Fruit fly (Drosophila melanogaster) whole organism, embryonic: Measurements from ENCODE around the gene Ythdf.

ENCODE experiments used
- Asciz ChIP-seq: fragments of 200-800 bp; sonication (Bioruptor generic); optimal IDR thresholded peaks from 2 replicates; lab custom pipeline; 2017; ENCODE audit warnings: missing biosample characterization, mild to moderate bottlenecking, missing genetic modification characterization, missing genetic modification reagents
- CG1024 ChIP-seq: fragments of 200-800 bp; sonication (Bioruptor generic); IDR thresholded peaks from 2 replicates; pipeline ENCODE4 v1.3.6; 2022; ENCODE audit warnings: missing biosample characterization, missing genetic modification characterization
- CG10267 ChIP-seq: fragments of 200-800 bp; sonication (Bioruptor generic); optimal IDR thresholded peaks from 2 replicates; lab custom pipeline; 2018; ENCODE audit warnings: missing biosample characterization, mild to moderate bottlenecking, missing genetic modification characterization, moderate library complexity
- CG13624 ChIP-seq: fragments of 200-800 bp; sonication (Bioruptor generic); optimal IDR thresholded peaks from 2 replicates; lab custom pipeline; 2016; ENCODE audit warnings: missing biosample characterization, missing genetic modification characterization
- CG17186 ChIP-seq: fragments of 200-800 bp; sonication (Bioruptor generic); optimal IDR thresholded peaks from 3 replicates; lab custom pipeline; 2017; ENCODE audit warnings: missing biosample characterization, missing genetic modification reagents, missing genetic modification characterization
- CG17612 ChIP-seq: fragments of 200-800 bp; sonication (Bioruptor generic); IDR thresholded peaks from 2 replicates; pipeline ENCODE4 v1.3.6; 2022; ENCODE audit warnings: missing biosample characterization, missing genetic modification characterization
- CG17829 ChIP-seq: fragments of 200-800 bp; optimal IDR thresholded peaks from 2 replicates; lab custom pipeline; 2019; ENCODE audit warnings: missing biosample characterization, mild to moderate bottlenecking, missing genetic modification characterization, moderate library complexity
- CG18262 ChIP-seq: fragments of 200-800 bp; optimal IDR thresholded peaks from 3 replicates; lab custom pipeline; 2019; ENCODE audit warnings: missing biosample characterization, mild to moderate bottlenecking, missing genetic modification characterization, moderate library complexity
- CG2889 ChIP-seq: fragments of 200-800 bp; sonication (Bioruptor generic); IDR thresholded peaks from 3 replicates; pipeline ENCODE4 v1.3.6; 2022; ENCODE audit warnings: missing biosample characterization, missing genetic modification characterization
- CG34376 ChIP-seq: fragments of 200-800 bp; sonication (Bioruptor generic); optimal IDR thresholded peaks from 2 replicates; lab custom pipeline; 2018; ENCODE audit warnings: missing biosample characterization, mild to moderate bottlenecking, missing genetic modification characterization
- CG4424 ChIP-seq: fragments of 200-800 bp; sonication (Bioruptor generic); optimal IDR thresholded peaks from 3 replicates; lab custom pipeline; 2016; ENCODE audit warnings: missing biosample characterization, missing genetic modification characterization
- CG7839 ChIP-seq: fragments of 200-800 bp; sonication (Bioruptor generic); optimal IDR thresholded peaks from 3 replicates; lab custom pipeline; 2018; ENCODE audit warnings: missing biosample characterization, mild to moderate bottlenecking, missing genetic modification characterization, moderate library complexity
- CG8478 ChIP-seq: fragments of >200 bp; optimal IDR thresholded peaks from 2 replicates; lab custom pipeline; 2018
- CHES-1-like ChIP-seq: fragments of 200-800 bp; sonication (Bioruptor generic); optimal IDR thresholded peaks from 2 replicates; lab custom pipeline; 2016; ENCODE audit warnings: missing biosample characterization, missing genetic modification characterization
- CTCF ChIP-seq: fragments of 200-800 bp; sonication (Bioruptor generic); optimal IDR thresholded peaks from 2 replicates; lab custom pipeline; 2017; ENCODE audit warnings: missing biosample characterization, mild to moderate bottlenecking, missing genetic modification characterization, moderate library complexity
- CrebB ChIP-seq: fragments of 200-800 bp; sonication (Bioruptor generic); optimal IDR thresholded peaks from 3 replicates; lab custom pipeline; 2018; ENCODE audit warnings: missing biosample characterization, mild to moderate bottlenecking, missing genetic modification characterization
- Dbx ChIP-seq: fragments of 200-800 bp; sonication (Bioruptor generic); IDR thresholded peaks from 3 replicates; pipeline ENCODE4 v1.3.6; 2022; ENCODE audit warnings: missing biosample characterization, missing genetic modification characterization
- Doc2 ChIP-seq: fragments of 200-800 bp; sonication (Bioruptor generic); IDR thresholded peaks from 2 replicates; pipeline ENCODE4 v1.3.6; 2022; ENCODE audit warnings: missing biosample characterization, missing genetic modification characterization
- Dp ChIP-seq: fragments of 200-800 bp; sonication (Bioruptor generic); optimal IDR thresholded peaks from 2 replicates; lab custom pipeline; 2018; ENCODE audit warnings: missing biosample characterization, mild to moderate bottlenecking, missing genetic modification characterization, moderate library complexity
- E2f2 ChIP-seq: fragments of 200-800 bp; sonication (Bioruptor generic); IDR thresholded peaks from 2 replicates; pipeline ENCODE4 v1.3.6; 2022; ENCODE audit warnings: missing biosample characterization, missing genetic modification characterization
- Elba2 ChIP-seq: fragments of 200-800 bp; sonication (Bioruptor generic); optimal IDR thresholded peaks from 3 replicates; lab custom pipeline; 2016; ENCODE audit warnings: missing biosample characterization, missing genetic modification characterization
- Fer1 ChIP-seq: fragments of 200-800 bp; sonication (Bioruptor generic); optimal IDR thresholded peaks from 2 replicates; lab custom pipeline; 2017; ENCODE audit warnings: missing biosample characterization, mild to moderate bottlenecking, missing genetic modification characterization
- Gug ChIP-seq: fragments of 200-800 bp; sonication (Bioruptor generic); IDR thresholded peaks from 4 replicates; pipeline ENCODE4 v1.3.6; 2022; ENCODE audit warnings: missing biosample characterization, missing genetic modification characterization
- HHEX ChIP-seq: fragments of 200-800 bp; sonication (Bioruptor generic); optimal IDR thresholded peaks from 3 replicates; lab custom pipeline; 2017; ENCODE audit warnings: missing biosample characterization, mild to moderate bottlenecking, missing genetic modification characterization, missing genetic modification reagents
- Kr ChIP-seq: fragments of 200-800 bp; sonication (Bioruptor generic); optimal IDR thresholded peaks from 2 replicates; lab custom pipeline; 2017; ENCODE audit warnings: missing biosample characterization, mild to moderate bottlenecking, missing genetic modification characterization
- MBD-R2 ChIP-seq: fragments of 200-800 bp; sonication (Bioruptor generic); IDR thresholded peaks from 2 replicates; pipeline ENCODE4 v1.3.6; 2022; ENCODE audit warnings: missing biosample characterization, missing genetic modification characterization
- MESR4 ChIP-seq: fragments of 200-800 bp; sonication (Bioruptor generic); optimal IDR thresholded peaks from 2 replicates; lab custom pipeline; 2018; ENCODE audit warnings: missing biosample characterization, mild to moderate bottlenecking, missing genetic modification characterization, moderate library complexity
- Mad ChIP-seq: fragments of 200-800 bp; sonication (Bioruptor generic); optimal IDR thresholded peaks from 2 replicates; lab custom pipeline; 2016; ENCODE audit warnings: missing biosample characterization, missing genetic modification characterization
- Med ChIP-seq: fragments of 200-800 bp; sonication (Bioruptor generic); peaks from one replicate; lab custom pipeline; 2016; ENCODE audit warnings: missing biosample characterization, missing genetic modification characterization, mild to moderate bottlenecking, inconsistent platforms, moderate library complexity
- Myb ChIP-seq: fragments of 200-800 bp; sonication (Bioruptor generic); optimal IDR thresholded peaks from 2 replicates; lab custom pipeline; 2016; ENCODE audit warnings: missing biosample characterization, missing genetic modification characterization
- Poxn ChIP-seq: fragments of 200-800 bp; sonication (Bioruptor generic); IDR thresholded peaks from 2 replicates; pipeline ENCODE4 v1.3.6; 2022; ENCODE audit warnings: missing biosample characterization, missing genetic modification characterization
- Sin3A ChIP-seq: fragments of >200 bp; optimal IDR thresholded peaks from 2 replicates; lab custom pipeline; 2018
- YL-1 ChIP-seq: fragments of 200-800 bp; sonication (Bioruptor generic); optimal IDR thresholded peaks from 3 replicates; lab custom pipeline; 2017; ENCODE audit warnings: missing biosample characterization, mild to moderate bottlenecking, missing genetic modification characterization
- ab ChIP-seq: fragments of 200-800 bp; sonication (Bioruptor generic); optimal IDR thresholded peaks from 2 replicates; lab custom pipeline; 2016; ENCODE audit warnings: missing biosample characterization, missing genetic modification characterization
- al ChIP-seq: fragments of 200-800 bp; sonication (Bioruptor generic); IDR thresholded peaks from 2 replicates; pipeline ENCODE4 v1.3.6; 2022; ENCODE audit warnings: missing biosample characterization, missing genetic modification characterization
- bbx ChIP-seq: fragments of 200-800 bp; sonication (Bioruptor generic); IDR thresholded peaks from 2 replicates; pipeline ENCODE4 v1.3.6; 2022; ENCODE audit warnings: missing biosample characterization, missing genetic modification characterization; ENCODE audit not compliant: partially characterized antibody
- chm ChIP-seq: fragments of 200-800 bp; sonication (Bioruptor generic); IDR thresholded peaks from 2 replicates; pipeline ENCODE4 v1.3.6; 2022; ENCODE audit warnings: missing biosample characterization, missing genetic modification characterization
- crp ChIP-seq, 2 experiments: fragments of 200-800 bp; sonication (Bioruptor generic); optimal IDR thresholded peaks; 2 replicates in 1 of 2; 3 replicates in 1 of 2; lab custom pipeline; 2017; ENCODE audit warnings: missing biosample characterization in 2 of 2, missing genetic modification characterization in 2 of 2, mild to moderate bottlenecking in 1 of 2, moderate library complexity in 1 of 2
- dmrt99B ChIP-seq: fragments of 200-800 bp; sonication (Bioruptor generic); optimal IDR thresholded peaks from 2 replicates; lab custom pipeline; 2018; ENCODE audit warnings: missing biosample characterization, mild to moderate bottlenecking, missing genetic modification characterization, moderate library complexity
- eyg ChIP-seq: fragments of 200-800 bp; sonication (Bioruptor generic); optimal IDR thresholded peaks from 3 replicates; lab custom pipeline; 2016; ENCODE audit warnings: missing biosample characterization, missing genetic modification characterization
- gfzf ChIP-seq: fragments of 200-800 bp; sonication (Bioruptor generic); optimal IDR thresholded peaks from 2 replicates; lab custom pipeline; 2016; ENCODE audit warnings: missing biosample characterization, mild to moderate bottlenecking, missing genetic modification characterization, moderate library complexity
- h ChIP-seq: fragments of >200 bp; optimal IDR thresholded peaks from 2 replicates; lab custom pipeline; 2017
- lmd ChIP-seq: fragments of 200-800 bp; sonication (Bioruptor generic); IDR thresholded peaks from 2 replicates; pipeline ENCODE4 v1.3.6; 2022; ENCODE audit warnings: missing biosample characterization, missing genetic modification characterization
- nau ChIP-seq: fragments of 200-800 bp; sonication (Bioruptor generic); optimal IDR thresholded peaks from 3 replicates; lab custom pipeline; 2017; ENCODE audit warnings: missing biosample characterization, mild to moderate bottlenecking, missing genetic modification characterization, missing genetic modification reagents
- nom ChIP-seq: fragments of 200-800 bp; sonication (Bioruptor generic); optimal IDR thresholded peaks from 2 replicates; lab custom pipeline; 2017; ENCODE audit warnings: missing biosample characterization, missing genetic modification characterization, mild to moderate bottlenecking, moderate library complexity, missing genetic modification reagents
- seq ChIP-seq: fragments of 200-800 bp; sonication (Bioruptor generic); IDR thresholded peaks from 2 replicates; pipeline ENCODE4 v1.3.6; 2022; ENCODE audit warnings: missing biosample characterization, missing genetic modification characterization
- sna ChIP-seq: fragments of 200-800 bp; sonication (Bioruptor generic); IDR thresholded peaks from 2 replicates; pipeline ENCODE4 v1.3.6; 2022; ENCODE audit warnings: missing biosample characterization, missing genetic modification characterization; ENCODE audit not compliant: partially characterized antibody
- tgo ChIP-seq: fragments of 200-800 bp; sonication (Bioruptor generic); IDR thresholded peaks from 3 replicates; pipeline ENCODE4 v1.3.6; 2022; ENCODE audit warnings: missing biosample characterization, missing genetic modification characterization
- tin ChIP-seq: fragments of 200-800 bp; sonication (Bioruptor generic); optimal IDR thresholded peaks from 3 replicates; lab custom pipeline; 2016; ENCODE audit warnings: missing biosample characterization, missing genetic modification characterization
- tll ChIP-seq, 2 experiments: fragments of 200-800 bp in 1 of 2; fragments of >200 bp in 1 of 2; sonication (Bioruptor generic) in 1 of 2; optimal IDR thresholded peaks; 2 replicates each; lab custom pipeline; 2017 to 2019; ENCODE audit warnings: missing biosample characterization in 2 of 2, missing genetic modification characterization in 2 of 2, mild to moderate bottlenecking in 1 of 2, moderate library complexity in 1 of 2
- unc-4 ChIP-seq: fragments of 200-800 bp; sonication (Bioruptor generic); IDR thresholded peaks from 2 replicates; pipeline ENCODE4 v1.3.6; 2022; ENCODE audit warnings: missing biosample characterization, missing genetic modification characterization; ENCODE audit not compliant: partially characterized antibody
- z ChIP-seq: fragments of 200-800 bp; sonication (Bioruptor generic); IDR thresholded peaks from 3 replicates; pipeline ENCODE4 v1.3.6; 2022; ENCODE audit warnings: missing biosample characterization, missing genetic modification characterization

Gene Ythdf

DNA sequence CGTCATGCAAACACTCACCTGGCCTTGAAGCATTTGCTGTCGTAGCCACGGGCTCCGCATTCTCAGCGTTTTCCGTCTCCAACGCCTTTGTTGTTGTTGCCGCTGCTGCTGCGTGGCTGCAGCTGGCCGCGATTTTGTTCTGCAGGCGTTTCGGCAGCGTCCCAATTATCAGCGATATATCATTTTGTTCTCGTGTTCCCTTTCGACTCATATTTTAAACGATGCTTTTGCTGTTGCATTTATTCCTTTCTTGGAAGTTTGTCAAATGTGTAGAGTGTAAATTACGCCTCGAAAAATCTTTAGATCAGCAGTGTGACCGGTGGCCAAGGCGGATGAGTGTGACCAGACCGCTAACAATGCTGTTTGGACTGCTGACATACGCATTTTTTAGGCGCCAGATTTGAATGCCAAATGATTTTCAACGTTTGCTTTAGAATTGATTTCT is 5.9 kb downstream of the Ythdf start, which contains the start of gene Smg6 (continued):
- TF ChIP-seq CG7839, result no peak
- TF ChIP-seq MESR4 (GFP tag; lab: Kevin White, UChicago), result peak; percentile 99
- TF ChIP-seq CG2889 (GFP tag; lab: Robert Waterston, UW), result no peak
- TF ChIP-seq Dp (GFP tag; lab: Kevin White, UChicago), result peak; percentile 97
- TF ChIP-seq HHEX (GFP tag; lab: Kevin White, UChicago), result no peak
- no peak for TF ChIP-seq al
- TF ChIP-seq Asciz, result no peak
- no peak for TF ChIP-seq ab (GFP tag; lab: Kevin White, UChicago)
- TF ChIP-seq Gug (GFP tag; lab: Robert Waterston, UW), result no peak
- TF ChIP-seq CTCF (GFP tag; lab: Kevin White, UChicago), result peak; percentile 17
- peak; percentile 89 for TF ChIP-seq CG13624 (GFP tag; lab: Kevin White, UChicago)
- peak; percentile 95 for TF ChIP-seq gfzf
- TF ChIP-seq nom (GFP tag; lab: Kevin White, UChicago), result peak; percentile 37
- TF ChIP-seq CG34376, result peak; percentile 49
- TF ChIP-seq CG4424 (GFP tag; lab: Kevin White, UChicago), result no peak
- TF ChIP-seq Doc2 (GFP tag; lab: Robert Waterston, UW), result no peak
- 0 out of 2 replicates have a peak, but pooled peaks have one; percentile 20 for TF ChIP-seq unc-4 (GFP tag; lab: Robert Waterston, UW)
- TF ChIP-seq lmd (GFP tag; lab: Robert Waterston, UW), result no peak
- 0 out of 2 replicates have a peak, but pooled peaks have one; percentile 31 for TF ChIP-seq MBD-R2 (GFP tag; lab: Robert Waterston, UW)
- peak; percentile 59 for TF ChIP-seq CG17186 (GFP tag; lab: Kevin White, UChicago)
- no peak for TF ChIP-seq Kr (GFP tag; lab: Kevin White, UChicago)
- TF ChIP-seq CG17829 (tag; lab: Kevin White, UChicago), result peak; percentile 19
- TF ChIP-seq CG8478 (lab: Kevin White, UChicago), result no peak
- TF ChIP-seq Myb (GFP tag; lab: Kevin White, UChicago), result peak; percentile 59
- no peak for TF ChIP-seq CrebB (tag; lab: Kevin White, UChicago)
- TF ChIP-seq Sin3A (lab: Kevin White, UChicago), result peak; percentile 32
- TF ChIP-seq dmrt99B (tag; lab: Kevin White, UChicago), result no peak
- TF ChIP-seq CG10267 (tag; lab: Kevin White, UChicago), result peak; percentile 46
- TF ChIP-seq Med (GFP tag; lab: Kevin White, UChicago), result peak; percentile 70
- TF ChIP-seq eyg (GFP tag; lab: Kevin White, UChicago), result no peak
- TF ChIP-seq tin (GFP tag; lab: Kevin White, UChicago), result no peak
- TF ChIP-seq CHES-1-like, result peak; percentile 57
- no peak for TF ChIP-seq tgo (GFP tag; lab: Robert Waterston, UW)
- peak; percentile 99 for TF ChIP-seq YL-1 (GFP tag; lab: Kevin White, UChicago)
- no peak for TF ChIP-seq CG18262 (tag; lab: Kevin White, UChicago)
- TF ChIP-seq Poxn (GFP tag; lab: Robert Waterston, UW), result no peak
- no peak for TF ChIP-seq z
- peak in 1 of 2 experiments; percentile 18 for TF ChIP-seq crp (GFP tag; optimal IDR thresholded peaks at IDR 0.05; lab: Kevin White, UChicago)
- 0 out of 2 replicates have a peak, but pooled peaks have one; percentile 10 for TF ChIP-seq chm (GFP tag; lab: Robert Waterston, UW)
- TF ChIP-seq h (lab: Kevin White, UChicago), result no peak
- no peak for TF ChIP-seq Mad (GFP tag; lab: Kevin White, UChicago)
- TF ChIP-seq nau (GFP tag; lab: Kevin White, UChicago), result no peak
- no peak for TF ChIP-seq tll (GFP tag; optimal IDR thresholded peaks at IDR 0.05; lab: Kevin White, UChicago)
- TF ChIP-seq E2f2 (GFP tag; lab: Robert Waterston, UW), result peak; percentile 96
- no peak for TF ChIP-seq seq
- TF ChIP-seq bbx (GFP tag; lab: Robert Waterston, UW), result 0 out of 2 replicates have a peak, but pooled peaks have one; percentile 30
- no peak for TF ChIP-seq CG1024 (GFP tag; lab: Robert Waterston, UW)
- TF ChIP-seq Elba2, result peak; percentile 22
- no peak for TF ChIP-seq CG17612 (GFP tag; lab: Robert Waterston, UW)
- TF ChIP-seq Dbx (GFP tag; lab: Robert Waterston, UW), result no peak
- peak; percentile 46 for TF ChIP-seq Fer1
- TF ChIP-seq sna (GFP tag; lab: Robert Waterston, UW), result no peak
